Fruit fly (Drosophila melanogaster): ENCODE data around the gene Or1a.
A peak's percentile ranks its signal among the peaks of the same experiment; 100 is the strongest.

Gene Or1a

dm6 chrX:350970-351369, 36.0 kb downstream of the Or1a start (continued):
- TF ChIP-seq CTCF (GFP tag; optimal IDR thresholded peaks at IDR 0.05), result peak; percentile 67

DNA sequence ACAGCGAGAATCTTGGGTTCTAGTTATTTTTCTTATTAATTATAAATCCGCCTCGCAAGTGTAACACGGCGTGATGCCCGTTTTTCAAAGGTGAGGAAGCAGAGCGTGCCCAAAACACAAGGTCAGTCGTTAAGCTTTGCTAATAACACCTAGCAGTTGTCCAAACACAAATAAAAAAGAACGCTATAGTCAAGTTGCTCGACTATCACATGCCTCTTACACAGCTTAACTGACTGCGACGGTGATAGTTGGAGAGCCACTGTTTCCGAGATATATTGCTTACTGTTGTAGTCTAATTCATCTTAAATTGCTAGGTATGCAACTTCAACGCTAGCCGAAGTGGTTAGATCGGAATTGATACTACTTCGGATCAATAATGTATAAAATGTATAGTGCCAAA, 36.7 kb downstream of the Or1a start:
- TF ChIP-seq sens (GFP tag), result peak; percentile 39
- TF ChIP-seq CG14860 (GFP tag; IDR thresholded peaks at IDR 0.05; ENCODE audit: partially characterized antibody), result peak; percentile 61
- TF ChIP-seq tll (GFP tag; optimal IDR thresholded peaks at IDR 0.05), result no peak
- peak; percentile 64; the same call in 2 of the 3 replicates for TF ChIP-seq CG7963 (GFP tag; IDR thresholded peaks at IDR 0.05; ENCODE audit: partially characterized antibody)
- TF ChIP-seq tna (GFP tag; IDR thresholded peaks at IDR 0.05; ENCODE audit: partially characterized antibody), result peak; percentile 79
- TF ChIP-seq nau (GFP tag; optimal IDR thresholded peaks at IDR 0.05), result no peak
- peak; percentile 8; the same call in 1 of the 2 replicates for TF ChIP-seq CG13287 (GFP tag; IDR thresholded peaks at IDR 0.05; ENCODE audit: partially characterized antibody)
- TF ChIP-seq pzg (GFP tag; optimal IDR thresholded peaks at IDR 0.05), result no peak
- peak; percentile 69 for TF ChIP-seq nerfin-2 (GFP tag; IDR thresholded peaks at IDR 0.05; ENCODE audit: partially characterized antibody)
- TF ChIP-seq Bgb (GFP tag; IDR thresholded peaks at IDR 0.05; ENCODE audit: partially characterized antibody), result peak; percentile 52; the same call in 1 of the 2 replicates
- no peak for TF ChIP-seq MTF-1 (GFP tag; optimal IDR thresholded peaks at IDR 0.05; ENCODE audit: borderline replicate concordance)
- 0 out of 3 replicates have a peak, but pooled peaks have one; percentile 45 for TF ChIP-seq vnd (GFP tag; IDR thresholded peaks at IDR 0.05; ENCODE audit: partially characterized antibody)
- TF ChIP-seq fu2 (GFP tag; optimal IDR thresholded peaks at IDR 0.05), result no peak
- peak; percentile 48; the same call in 1 of the 2 replicates for TF ChIP-seq ato (GFP tag; IDR thresholded peaks at IDR 0.05; ENCODE audit: partially characterized antibody)
- TF ChIP-seq Elba2 (GFP tag; optimal IDR thresholded peaks at IDR 0.05), result no peak
- no peak for TF ChIP-seq CG43689 (GFP tag; IDR thresholded peaks at IDR 0.05)
- no peak for TF ChIP-seq CG12659 (GFP tag; optimal IDR thresholded peaks at IDR 0.05)
- TF ChIP-seq jing (GFP tag; optimal IDR thresholded peaks at IDR 0.05), result no peak
- peak; percentile 64 for TF ChIP-seq Med (GFP tag)
- peak; percentile 59 for TF ChIP-seq CG16813 (GFP tag; IDR thresholded peaks at IDR 0.05; ENCODE audit: partially characterized antibody)
- TF ChIP-seq CG6791 (GFP tag; IDR thresholded peaks at IDR 0.05; ENCODE audit: partially characterized antibody), result peak; percentile 46; the same call in 2 of the 3 replicates
- no peak for TF ChIP-seq CG4424 (GFP tag; optimal IDR thresholded peaks at IDR 0.05)
- TF ChIP-seq Sox100B (GFP tag; optimal IDR thresholded peaks at IDR 0.05), result no peak
- 0 out of 2 replicates have a peak, but pooled peaks have one; percentile 14 for TF ChIP-seq Scr (GFP tag; IDR thresholded peaks at IDR 0.05; ENCODE audit: partially characterized antibody)
- TF ChIP-seq HLH4C (GFP tag; IDR thresholded peaks at IDR 0.05; ENCODE audit: partially characterized antibody), result peak; percentile 73
- peak; percentile 10 for TF ChIP-seq D19B (GFP tag; optimal IDR thresholded peaks at IDR 0.05)
- TF ChIP-seq hb (GFP tag; IDR thresholded peaks at IDR 0.05; ENCODE audit: partially characterized antibody), result peak; percentile 61
- TF ChIP-seq CG10147 (GFP tag; optimal IDR thresholded peaks at IDR 0.05), result no peak

- TF ChIP-seq disco-r (GFP tag; optimal IDR thresholded peaks at IDR 0.05), result no peak
- TF ChIP-seq org-1 (GFP tag; optimal IDR thresholded peaks at IDR 0.05), result no peak
- no peak for TF ChIP-seq CG4854 (GFP tag; optimal IDR thresholded peaks at IDR 0.05)
- TF ChIP-seq Sry-δ (GFP tag; optimal IDR thresholded peaks at IDR 0.05), result no peak
- no peak for TF ChIP-seq CG14965 (GFP tag; optimal IDR thresholded peaks at IDR 0.05; ENCODE audit: borderline replicate concordance)
- no peak for TF ChIP-seq CG10274 (GFP tag; optimal IDR thresholded peaks at IDR 0.05)
- TF ChIP-seq tio (GFP tag; optimal IDR thresholded peaks at IDR 0.05), result no peak
- no peak for TF ChIP-seq CG7928 (GFP tag; optimal IDR thresholded peaks at IDR 0.05)
- TF ChIP-seq CG15479 (GFP tag; optimal IDR thresholded peaks at IDR 0.05), result no peak
- no peak for TF ChIP-seq CG17612 (GFP tag; IDR thresholded peaks at IDR 0.05)
Observed at dm6 chrX:352767-353166, 37.8 kb downstream of the Or1a start, which contains the start of gene CG43182. Gene CG43182 (plus strand): TSS chrX:353067.
